Worm (Caenorhabditis elegans) whole organism, midembryonic: ENCODE results near the gene farl-11.
A peak's percentile ranks its signal among the peaks of the same experiment; 100 is the strongest.

ENCODE experiments used
- T22C8.4 ChIP-seq: fragments of 200-800 bp; sonication (Bioruptor generic); IDR thresholded peaks from 2 replicates; pipeline ENCODE4 v1.3.6; 2022; ENCODE audit warnings: missing genetic modification characterization, missing compliant biosample characterization
- cog-1 ChIP-seq: sonication (generic microtip); optimal IDR thresholded peaks from 2 replicates; lab custom pipeline; 2016; ENCODE audit warnings: missing genetic modification characterization, missing compliant biosample characterization
- flt-1 ChIP-seq: fragments of 200-800 bp; sonication (Bioruptor generic); IDR thresholded peaks from 2 replicates; pipeline ENCODE4 v1.3.6; 2022; ENCODE audit warnings: missing genetic modification characterization, missing compliant biosample characterization
- klf-2 ChIP-seq: fragments of 200-800 bp; sonication (Bioruptor generic); conservative IDR thresholded peaks from 2 replicates; pipeline ENCODE4 v1.3.6; 2022; ENCODE audit warnings: missing genetic modification reagents, missing genetic modification characterization, missing compliant biosample characterization
- med-1 ChIP-seq: sonication (generic microtip); optimal IDR thresholded peaks from 2 replicates; lab custom pipeline; 2017; ENCODE audit warnings: missing genetic modification characterization, mild to moderate bottlenecking, missing compliant biosample characterization, antibody characterized with exemption, missing genetic modification reagents; ENCODE audit not compliant: insufficient read depth
- ref-1 ChIP-seq: fragments of 200-800 bp; sonication (Bioruptor generic); conservative IDR thresholded peaks from 2 replicates; pipeline ENCODE4 v1.3.6; 2022; ENCODE audit warnings: missing genetic modification reagents, missing genetic modification characterization, missing compliant biosample characterization
- tab-1 ChIP-seq: fragments of 200-800 bp; sonication (Bioruptor generic); IDR thresholded peaks from 2 replicates; pipeline ENCODE4 v1.3.6; 2022; ENCODE audit warnings: missing genetic modification characterization, missing compliant biosample characterization
- ztf-23 ChIP-seq: fragments of 200-800 bp; sonication (Bioruptor generic); IDR thresholded peaks from 2 replicates; pipeline ENCODE4 v1.3.6; 2022; ENCODE audit warnings: missing genetic modification reagents, missing genetic modification characterization, missing compliant biosample characterization
- ztf-29 ChIP-seq: fragments of 200-800 bp; sonication (Bioruptor generic); IDR thresholded peaks from 2 replicates; pipeline ENCODE4 v1.3.6; 2022; ENCODE audit warnings: missing genetic modification reagents, missing genetic modification characterization, missing compliant biosample characterization

The farl-11 gene

ce11 chrII:7104794-7105613, at the start of gene farl-11, which contains the start of gene rpl-33:
farl-11 (minus strand) TSS chrII:7105035.
rpl-33 (plus strand) TSS chrII:7105563.
- TF ChIP-seq tab-1 (GFP tag; lab: Robert Waterston, UW) (no peak), cog-1 (tag; lab: Kevin White, UChicago) (no peak), med-1 (GFP tag; lab: Kevin White, UChicago) (no peak), ztf-29 (GFP tag; lab: Robert Waterston, UW) (no peak), ztf-23 (peak; percentile 57; the same call in 1 of the 2 replicates), T22C8.4 (GFP tag; lab: Robert Waterston, UW) (no peak), klf-2 (GFP tag; lab: Robert Waterston, UW) (no peak), ref-1 (GFP tag; lab: Robert Waterston, UW) (no peak), flt-1 (0 out of 2 replicates have a peak, but pooled peaks have one; percentile 32)

ce11 chrII:7151969-7152631, 47.3 kb upstream of the farl-11 start, which contains the start of gene fust-1:
fust-1 (plus strand) TSS chrII:7152581.
- peak; percentile 84 for TF ChIP-seq flt-1
- TF ChIP-seq ref-1 (GFP tag; lab: Robert Waterston, UW): no peak
- peak; percentile 69; the same call in 1 of the 2 replicates for TF ChIP-seq klf-2 (GFP tag; lab: Robert Waterston, UW)
- peak; percentile 94 for TF ChIP-seq cog-1 (tag; lab: Kevin White, UChicago)
- TF ChIP-seq ztf-29 (GFP tag; lab: Robert Waterston, UW): no peak
- TF ChIP-seq ztf-23: peak; percentile 87
- TF ChIP-seq tab-1 (GFP tag; lab: Robert Waterston, UW): peak; percentile 72; the same call in 1 of the 2 replicates
- peak; percentile 56 for TF ChIP-seq med-1 (GFP tag; lab: Kevin White, UChicago)
- TF ChIP-seq T22C8.4 (GFP tag; lab: Robert Waterston, UW): no peak

- TF ChIP-seq ztf-29 (GFP tag; lab: Robert Waterston, UW): no peak
- TF ChIP-seq tab-1 (GFP tag; lab: Robert Waterston, UW): no peak
- no peak for TF ChIP-seq T22C8.4 (GFP tag; lab: Robert Waterston, UW)
- no peak for TF ChIP-seq klf-2 (GFP tag; lab: Robert Waterston, UW)
- TF ChIP-seq med-1 (GFP tag; lab: Kevin White, UChicago): no peak
- no peak for TF ChIP-seq ztf-23
- no peak for TF ChIP-seq ref-1 (GFP tag; lab: Robert Waterston, UW)
- no peak for TF ChIP-seq flt-1
- TF ChIP-seq cog-1 (tag; lab: Kevin White, UChicago): no peak
These were observed 43.3 kb upstream of the farl-11 start, which contains the start of gene T07F8.1 for ce11 chrII:7148099-7148498. T07F8.1 (plus strand) TSS chrII:7148399.

ce11 chrII:7147550-7147949, 42.7 kb upstream of the farl-11 start:
- TF ChIP-seq ztf-29 (GFP tag; lab: Robert Waterston, UW) (no peak), med-1 (GFP tag; lab: Kevin White, UChicago) (no peak), ref-1 (GFP tag; lab: Robert Waterston, UW) (no peak), flt-1 (no peak), tab-1 (GFP tag; lab: Robert Waterston, UW) (no peak), T22C8.4 (GFP tag; lab: Robert Waterston, UW) (no peak), klf-2 (GFP tag; lab: Robert Waterston, UW) (no peak), cog-1 (tag; lab: Kevin White, UChicago) (no peak), ztf-23 (no peak)

ce11 chrII:7146240-7146639, 41.4 kb upstream of the farl-11 start:
- no peak for TF ChIP-seq T22C8.4 (GFP tag; lab: Robert Waterston, UW)
- TF ChIP-seq ref-1 (GFP tag; lab: Robert Waterston, UW): no peak
- TF ChIP-seq flt-1: no peak
- TF ChIP-seq klf-2 (GFP tag; lab: Robert Waterston, UW): no peak
- TF ChIP-seq cog-1 (tag; lab: Kevin White, UChicago): no peak
- no peak for TF ChIP-seq ztf-23
- no peak for TF ChIP-seq tab-1 (GFP tag; lab: Robert Waterston, UW)
- TF ChIP-seq ztf-29 (GFP tag; lab: Robert Waterston, UW): no peak
- no peak for TF ChIP-seq med-1 (GFP tag; lab: Kevin White, UChicago)

ce11 chrII:7144307-7144706, 39.5 kb upstream of the farl-11 start, which contains the start of gene npr-31:
npr-31 (plus strand) TSS chrII:7144607.
- no peak for TF ChIP-seq ztf-23
- TF ChIP-seq tab-1 (GFP tag; lab: Robert Waterston, UW): no peak
- TF ChIP-seq cog-1 (tag; lab: Kevin White, UChicago): no peak
- no peak for TF ChIP-seq ztf-29 (GFP tag; lab: Robert Waterston, UW)
- TF ChIP-seq ref-1 (GFP tag; lab: Robert Waterston, UW): no peak

ce11 chrII:7139064-7139463, 34.2 kb upstream of the farl-11 start:
- TF ChIP-seq med-1 (GFP tag; lab: Kevin White, UChicago) (no peak), tab-1 (GFP tag; lab: Robert Waterston, UW) (no peak), ztf-23 (no peak), T22C8.4 (GFP tag; lab: Robert Waterston, UW) (no peak), ztf-29 (GFP tag; lab: Robert Waterston, UW) (no peak), flt-1 (no peak), klf-2 (GFP tag; lab: Robert Waterston, UW) (no peak), cog-1 (tag; lab: Kevin White, UChicago) (no peak), ref-1 (GFP tag; lab: Robert Waterston, UW) (no peak)

- TF ChIP-seq med-1 (GFP tag; lab: Kevin White, UChicago) (no peak), tab-1 (GFP tag; lab: Robert Waterston, UW) (no peak), flt-1 (no peak), ztf-23 (no peak), cog-1 (tag; lab: Kevin White, UChicago) (no peak), ref-1 (GFP tag; lab: Robert Waterston, UW) (no peak), ztf-29 (GFP tag; lab: Robert Waterston, UW) (no peak), klf-2 (GFP tag; lab: Robert Waterston, UW) (no peak), T22C8.4 (GFP tag; lab: Robert Waterston, UW) (no peak)
These were observed 27.2 kb upstream of the farl-11 start, which contains the start of the genes T07F8.4 and gld-3 for ce11 chrII:7131871-7132693. T07F8.4 (minus strand) TSS chrII:7132032. gld-3 (plus strand) TSS chrII:7132643.
